Worm (Caenorhabditis elegans): ENCODE data around the gene aqp-3.

The aqp-3 gene

ce11 chrIV:10918877-10919560, 47.2 kb downstream of the aqp-3 start (continued):
- TF ChIP-seq cey-2 (tag; optimal IDR thresholded peaks at IDR 0.05; ENCODE audit: borderline replicate concordance, insufficient read depth), result no peak
- no peak for TF ChIP-seq Y5F2A.4 (GFP tag; optimal IDR thresholded peaks at IDR 0.05)
- 0 out of 2 replicates have a peak, but pooled peaks have one; percentile 27 for TF ChIP-seq daf-19 (GFP tag; conservative IDR thresholded peaks at IDR 0.05)
- TF ChIP-seq zfp-2 (tag; optimal IDR thresholded peaks at IDR 0.05), result no peak
- peak; percentile 86 for TF ChIP-seq hmg-1.1 (GFP tag; IDR thresholded peaks at IDR 0.05)
- peak; percentile 48; the same call in 1 of the 2 replicates for TF ChIP-seq lin-1 (GFP tag; IDR thresholded peaks at IDR 0.05)
- TF ChIP-seq daf-16 (GFP tag; optimal IDR thresholded peaks at IDR 0.05), result peak in 1 of 2 experiments; percentile 35
- TF ChIP-seq daf-16 (tag; optimal IDR thresholded peaks at IDR 0.05), result peak; percentile 62
- TF ChIP-seq unc-39 (tag; optimal IDR thresholded peaks at IDR 0.05), result no peak
- TF ChIP-seq dmd-9 (GFP tag; IDR thresholded peaks at IDR 0.05), result no peak

DNA sequence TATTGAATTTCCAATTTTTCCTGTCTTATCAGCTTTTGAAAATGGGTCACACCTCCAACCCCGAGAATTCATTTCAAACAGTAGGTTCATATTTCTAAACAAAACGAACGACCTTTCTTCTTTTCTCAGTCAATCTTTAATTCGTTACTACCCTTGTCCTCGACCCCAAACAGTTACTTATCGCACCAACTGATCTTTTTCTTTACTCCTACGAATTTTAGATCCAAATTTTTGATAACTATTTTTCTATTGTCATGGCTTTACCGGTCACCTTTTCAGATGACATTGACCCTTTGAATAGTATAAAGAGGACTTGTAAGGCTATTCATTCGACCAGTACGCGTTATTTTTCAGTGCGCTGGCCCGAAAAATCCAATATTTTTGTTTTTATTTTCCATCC, 50.1 kb downstream of the aqp-3 start:
- TF ChIP-seq nhr-76 (tag; optimal IDR thresholded peaks at IDR 0.05) (no peak), skn-1 (tag; optimal IDR thresholded peaks at IDR 0.05) (no peak), egl-27 (tag; optimal IDR thresholded peaks at IDR 0.05) (no peak), lin-39 (tag; optimal IDR thresholded peaks at IDR 0.05) (no peak), ama-1 (optimal IDR thresholded peaks at IDR 0.05) (no peak), nhr-11 (tag; optimal IDR thresholded peaks at IDR 0.05) (no peak), ceh-28 (tag; optimal IDR thresholded peaks at IDR 0.05) (no peak), nhr-41 (GFP tag; IDR thresholded peaks at IDR 0.05) (no peak)

ce11 chrIV:10915388-10915787, 50.9 kb downstream of the aqp-3 start, which contains the start of gene ZK593.3:
Gene ZK593.3 (plus strand): TSS chrIV:10915688.
- TF ChIP-seq dmd-6 (GFP tag; IDR thresholded peaks at IDR 0.05), result peak; percentile 29
- TF ChIP-seq sdz-12 (GFP tag; optimal IDR thresholded peaks at IDR 0.05), result no peak

DNA sequence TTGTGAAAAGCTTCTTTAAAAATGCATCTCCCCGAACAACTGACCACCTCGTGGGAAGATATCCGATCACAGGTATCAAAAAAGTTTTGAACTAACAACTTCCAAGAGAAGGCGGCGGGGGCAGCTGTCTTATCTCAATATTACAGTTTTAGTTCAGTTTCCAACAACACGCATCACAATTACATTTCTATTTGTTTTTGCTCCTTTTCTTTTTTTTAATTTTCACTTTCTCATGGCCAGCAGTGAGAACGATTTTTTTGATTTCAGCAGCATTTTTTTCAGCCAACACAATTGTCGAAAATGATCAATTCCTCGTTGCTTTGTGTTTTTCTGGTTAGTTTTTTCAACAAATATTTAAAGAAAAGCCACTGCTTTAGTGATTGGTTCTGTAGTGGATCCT, 53.2 kb downstream of the aqp-3 start, which contains the start of gene ZK593.2:
Gene ZK593.2 (plus strand): TSS at position 301 of the 400 bp plus-strand sequence.
- TF ChIP-seq dmd-6 (GFP tag; IDR thresholded peaks at IDR 0.05) (peak; percentile 7; the same call in 1 of the 2 replicates), tra-1 (GFP tag; IDR thresholded peaks at IDR 0.05) (no peak), sdz-12 (GFP tag; optimal IDR thresholded peaks at IDR 0.05) (no peak), Y48G9A.11 (GFP tag; IDR thresholded peaks at IDR 0.05) (no peak), daf-16 (GFP tag; optimal IDR thresholded peaks at IDR 0.05) (no peak), daf-16 (tag; optimal IDR thresholded peaks at IDR 0.05) (peak; percentile 8), php-3 (GFP tag; IDR thresholded peaks at IDR 0.05) (no peak), lin-29 (GFP tag; IDR thresholded peaks at IDR 0.05) (no peak), ZK546.5 (tag; optimal IDR thresholded peaks at IDR 0.05) (no peak), ama-1 (optimal IDR thresholded peaks at IDR 0.05) (peak; percentile 59), mxl-2 (GFP tag; conservative IDR thresholded peaks at IDR 0.05) (0 out of 2 replicates have a peak, but pooled peaks have one; percentile 11)

Data from whole organism, L4 larva.